Fruit fly (Drosophila melanogaster) whole organism, embryonic: ENCODE measurements around the gene CG31636.

ENCODE experiments used
- ATbp ChIP-seq: fragments of 200-800 bp; sonication (Bioruptor generic); optimal IDR thresholded peaks from 2 replicates; lab custom pipeline; 2017; ENCODE audit warnings: missing biosample characterization, mild to moderate bottlenecking, missing genetic modification characterization, missing genetic modification reagents
- CG10959 ChIP-seq: fragments of 200-800 bp; sonication (Bioruptor generic); IDR thresholded peaks from 2 replicates; pipeline ENCODE4 v1.3.6; 2022; ENCODE audit warnings: missing biosample characterization, missing genetic modification characterization
- CG11456 ChIP-seq: fragments of 200-800 bp; sonication (Bioruptor generic); IDR thresholded peaks from 3 replicates; pipeline ENCODE4 v1.3.6; 2022; ENCODE audit warnings: missing biosample characterization, missing genetic modification characterization
- CG12391 ChIP-seq: fragments of 200-800 bp; sonication (Bioruptor generic); optimal IDR thresholded peaks from 3 replicates; lab custom pipeline; 2018; ENCODE audit warnings: missing biosample characterization, mild to moderate bottlenecking, missing genetic modification characterization, moderate library complexity
- CG13296 ChIP-seq: fragments of 200-800 bp; sonication (Bioruptor generic); optimal IDR thresholded peaks from 3 replicates; lab custom pipeline; 2018; ENCODE audit warnings: missing biosample characterization, mild to moderate bottlenecking, missing genetic modification characterization
- CG13894 ChIP-seq: fragments of 200-800 bp; sonication (Bioruptor generic); optimal IDR thresholded peaks from 3 replicates; lab custom pipeline; 2018; ENCODE audit warnings: missing biosample characterization, mild to moderate bottlenecking, missing genetic modification characterization, moderate library complexity
- CG1603 ChIP-seq: fragments of 200-800 bp; sonication (Bioruptor generic); optimal IDR thresholded peaks from 2 replicates; lab custom pipeline; 2019; ENCODE audit warnings: missing biosample characterization, mild to moderate bottlenecking, missing genetic modification characterization, moderate library complexity
- CG16779 ChIP-seq: fragments of 200-800 bp; sonication (Bioruptor generic); IDR thresholded peaks from 2 replicates; pipeline ENCODE4 v1.3.6; 2022; ENCODE audit warnings: missing biosample characterization, missing genetic modification characterization
- CG17802 ChIP-seq: fragments of 200-800 bp; sonication (Bioruptor generic); optimal IDR thresholded peaks from 2 replicates; lab custom pipeline; 2018; ENCODE audit warnings: missing biosample characterization, mild to moderate bottlenecking, missing genetic modification characterization, moderate library complexity
- CG1792 ChIP-seq: fragments of 200-800 bp; sonication (Bioruptor generic); optimal IDR thresholded peaks from 2 replicates; lab custom pipeline; 2016; ENCODE audit warnings: missing biosample characterization, missing genetic modification characterization
- CG18011 ChIP-seq: fragments of 200-800 bp; sonication (Bioruptor generic); optimal IDR thresholded peaks from 2 replicates; lab custom pipeline; 2017; ENCODE audit warnings: missing biosample characterization, missing genetic modification characterization, mild to moderate bottlenecking, moderate library complexity, missing genotype
- CG2712 ChIP-seq: fragments of 200-800 bp; optimal IDR thresholded peaks from 3 replicates; lab custom pipeline; 2019; ENCODE audit warnings: missing biosample characterization, mild to moderate bottlenecking, missing genetic modification characterization, moderate library complexity
- CG2875 ChIP-seq: fragments of 200-800 bp; sonication (Bioruptor generic); optimal IDR thresholded peaks from 2 replicates; lab custom pipeline; 2017; ENCODE audit warnings: missing biosample characterization, mild to moderate bottlenecking, missing genetic modification characterization, missing genetic modification reagents
- CG31224 ChIP-seq: fragments of 200-800 bp; sonication (Bioruptor generic); IDR thresholded peaks from 2 replicates; pipeline ENCODE4 v1.3.6; 2022; ENCODE audit warnings: missing biosample characterization, missing genetic modification characterization
- CG31388 ChIP-seq: fragments of 200-800 bp; sonication (Bioruptor generic); optimal IDR thresholded peaks from 2 replicates; lab custom pipeline; 2016; ENCODE audit warnings: missing biosample characterization, missing genetic modification characterization
- CG3163 ChIP-seq: fragments of 200-800 bp; sonication (Bioruptor generic); optimal IDR thresholded peaks from 3 replicates; lab custom pipeline; 2016; ENCODE audit warnings: missing biosample characterization, missing genetic modification characterization
- CG3726 ChIP-seq: fragments of 200-800 bp; sonication (Bioruptor generic); IDR thresholded peaks from 3 replicates; pipeline ENCODE4, ENCODE4 v1.3.6; 2022; ENCODE audit warnings: missing biosample characterization, missing genetic modification characterization
- CG4707 ChIP-seq: fragments of 200-800 bp; sonication (Bioruptor generic); optimal IDR thresholded peaks from 2 replicates; lab custom pipeline; 2018; ENCODE audit warnings: missing biosample characterization, mild to moderate bottlenecking, missing genetic modification characterization, moderate library complexity
- CG7271 ChIP-seq: fragments of 200-800 bp; sonication (Bioruptor generic); optimal IDR thresholded peaks from 2 replicates; lab custom pipeline; 2018; ENCODE audit warnings: missing biosample characterization, mild to moderate bottlenecking, missing genetic modification characterization, moderate library complexity
- CG7556 ChIP-seq: fragments of 200-800 bp; sonication (Bioruptor generic); optimal IDR thresholded peaks from 2 replicates; lab custom pipeline; 2017; ENCODE audit warnings: missing biosample characterization, mild to moderate bottlenecking, missing genetic modification characterization
- CG8388 ChIP-seq: fragments of 200-800 bp; sonication (Bioruptor generic); optimal IDR thresholded peaks from 2 replicates; lab custom pipeline; 2019; ENCODE audit warnings: missing biosample characterization, mild to moderate bottlenecking, missing genetic modification characterization, moderate library complexity
- CG8478 ChIP-seq: fragments of >200 bp; optimal IDR thresholded peaks from 2 replicates; lab custom pipeline; 2018
- CG9817 ChIP-seq: fragments of 200-800 bp; sonication (Bioruptor generic); optimal IDR thresholded peaks from 2 replicates; lab custom pipeline; 2018; ENCODE audit warnings: missing biosample characterization, mild to moderate bottlenecking, missing genetic modification characterization, moderate library complexity
- D19B ChIP-seq: fragments of 200-800 bp; sonication (Bioruptor generic); optimal IDR thresholded peaks from 2 replicates; lab custom pipeline; 2017; ENCODE audit warnings: missing biosample characterization, mild to moderate bottlenecking, missing genetic modification characterization
- E2f1 ChIP-seq: fragments of 200-800 bp; sonication (Bioruptor generic); IDR thresholded peaks from 2 replicates; pipeline ENCODE4 v1.3.6; 2022; ENCODE audit warnings: missing biosample characterization, missing genetic modification characterization
- ERR ChIP-seq: fragments of 200-800 bp; sonication (Bioruptor generic); optimal IDR thresholded peaks from 2 replicates; lab custom pipeline; 2016; ENCODE audit warnings: missing biosample characterization, missing genetic modification characterization
- Elba2 ChIP-seq: fragments of 200-800 bp; sonication (Bioruptor generic); optimal IDR thresholded peaks from 3 replicates; lab custom pipeline; 2016; ENCODE audit warnings: missing biosample characterization, missing genetic modification characterization
- Fer3 ChIP-seq: fragments of 200-800 bp; sonication (Bioruptor generic); optimal IDR thresholded peaks from 2 replicates; lab custom pipeline; 2018; ENCODE audit warnings: missing biosample characterization, mild to moderate bottlenecking, missing genetic modification characterization, moderate library complexity
- Lim3 ChIP-seq: fragments of 200-800 bp; sonication (Bioruptor generic); IDR thresholded peaks from 2 replicates; pipeline ENCODE4 v1.3.6; 2022; ENCODE audit warnings: missing biosample characterization, missing genetic modification characterization
- NC2α ChIP-seq: fragments of 200-800 bp; sonication (Bioruptor generic); optimal IDR thresholded peaks from 2 replicates; lab custom pipeline; 2016; ENCODE audit warnings: missing biosample characterization, missing genetic modification characterization
- Oaz ChIP-seq: fragments of 200-800 bp; sonication (Bioruptor generic); IDR thresholded peaks from 2 replicates; pipeline ENCODE4 v1.3.6; 2022; ENCODE audit warnings: missing biosample characterization, missing genetic modification characterization
- Ravus ChIP-seq: fragments of 200-800 bp; sonication (Bioruptor generic); IDR thresholded peaks from 2 replicates; pipeline ENCODE4 v1.3.6; 2022; ENCODE audit warnings: missing biosample characterization, missing genetic modification characterization
- chinmo ChIP-seq: fragments of 200-800 bp; sonication (Bioruptor generic); IDR thresholded peaks from 4 replicates; pipeline ENCODE4 v1.3.6; 2022; ENCODE audit warnings: missing biosample characterization, missing genetic modification characterization; ENCODE audit not compliant: partially characterized antibody
- crol ChIP-seq: fragments of 200-800 bp; sonication (Bioruptor generic); IDR thresholded peaks from 2 replicates; pipeline ENCODE4 v1.3.6; 2022; ENCODE audit warnings: missing biosample characterization, missing genetic modification characterization
- dmrt99B ChIP-seq: fragments of 200-800 bp; sonication (Bioruptor generic); optimal IDR thresholded peaks from 2 replicates; lab custom pipeline; 2018; ENCODE audit warnings: missing biosample characterization, mild to moderate bottlenecking, missing genetic modification characterization, moderate library complexity
- fd96Cb ChIP-seq: fragments of 200-800 bp; sonication (Bioruptor generic); optimal IDR thresholded peaks from 2 replicates; lab custom pipeline; 2018; ENCODE audit warnings: missing biosample characterization, mild to moderate bottlenecking, missing genetic modification characterization, moderate library complexity
- grau ChIP-seq: fragments of 200-800 bp; optimal IDR thresholded peaks from 3 replicates; lab custom pipeline; 2019; ENCODE audit warnings: missing biosample characterization, mild to moderate bottlenecking, missing genetic modification characterization, moderate library complexity
- gsb-n ChIP-seq: fragments of 200-800 bp; sonication (Bioruptor generic); optimal IDR thresholded peaks from 3 replicates; lab custom pipeline; 2018; ENCODE audit warnings: missing biosample characterization, mild to moderate bottlenecking, missing genetic modification characterization
- jumu ChIP-seq: fragments of 200-800 bp; sonication (Bioruptor generic); optimal IDR thresholded peaks from 3 replicates; lab custom pipeline; 2016; ENCODE audit warnings: missing biosample characterization, missing genetic modification characterization
- knrl ChIP-seq: fragments of 200-800 bp; sonication (Bioruptor generic); IDR thresholded peaks from 3 replicates; pipeline ENCODE4 v1.3.6; 2022; ENCODE audit warnings: missing biosample characterization, missing genetic modification characterization; ENCODE audit not compliant: partially characterized antibody
- org-1 ChIP-seq: fragments of 200-800 bp; sonication (Bioruptor generic); optimal IDR thresholded peaks from 2 replicates; lab custom pipeline; 2017; ENCODE audit warnings: missing biosample characterization, missing genetic modification characterization
- pb ChIP-seq: fragments of 200-800 bp; sonication (Bioruptor generic); optimal IDR thresholded peaks from 3 replicates; lab custom pipeline; 2016; ENCODE audit warnings: missing biosample characterization, missing genetic modification characterization
- pum ChIP-seq: fragments of 200-800 bp; sonication (Bioruptor generic); optimal IDR thresholded peaks from 2 replicates; lab custom pipeline; 2016; ENCODE audit warnings: missing biosample characterization, missing genetic modification characterization
- row ChIP-seq: fragments of 200-800 bp; sonication (Bioruptor generic); IDR thresholded peaks from 3 replicates; pipeline ENCODE4 v1.3.6; 2022; ENCODE audit warnings: missing biosample characterization, missing genetic modification characterization
- run ChIP-seq: fragments of 200-800 bp; sonication (Bioruptor generic); optimal IDR thresholded peaks from 3 replicates; lab custom pipeline; 2018; ENCODE audit warnings: missing biosample characterization, mild to moderate bottlenecking, missing genetic modification characterization
- schlank ChIP-seq: fragments of 200-800 bp; sonication (Bioruptor generic); optimal IDR thresholded peaks from 2 replicates; lab custom pipeline; 2018; ENCODE audit warnings: missing biosample characterization, mild to moderate bottlenecking, missing genetic modification characterization
- sim ChIP-seq: fragments of 200-800 bp; sonication (Bioruptor generic); IDR thresholded peaks from 2 replicates; pipeline ENCODE4 v1.3.6; 2022; ENCODE audit warnings: missing biosample characterization, missing genetic modification characterization
- stc ChIP-seq: fragments of 200-800 bp; sonication (Bioruptor generic); IDR thresholded peaks from 2 replicates; pipeline ENCODE4 v1.3.6; 2022; ENCODE audit warnings: missing biosample characterization, missing genetic modification characterization
- stwl ChIP-seq: fragments of 200-800 bp; sonication (Bioruptor generic); optimal IDR thresholded peaks from 3 replicates; lab custom pipeline; 2018; ENCODE audit warnings: missing biosample characterization, mild to moderate bottlenecking, missing genetic modification characterization, moderate library complexity

The CG31636 gene

DNA sequence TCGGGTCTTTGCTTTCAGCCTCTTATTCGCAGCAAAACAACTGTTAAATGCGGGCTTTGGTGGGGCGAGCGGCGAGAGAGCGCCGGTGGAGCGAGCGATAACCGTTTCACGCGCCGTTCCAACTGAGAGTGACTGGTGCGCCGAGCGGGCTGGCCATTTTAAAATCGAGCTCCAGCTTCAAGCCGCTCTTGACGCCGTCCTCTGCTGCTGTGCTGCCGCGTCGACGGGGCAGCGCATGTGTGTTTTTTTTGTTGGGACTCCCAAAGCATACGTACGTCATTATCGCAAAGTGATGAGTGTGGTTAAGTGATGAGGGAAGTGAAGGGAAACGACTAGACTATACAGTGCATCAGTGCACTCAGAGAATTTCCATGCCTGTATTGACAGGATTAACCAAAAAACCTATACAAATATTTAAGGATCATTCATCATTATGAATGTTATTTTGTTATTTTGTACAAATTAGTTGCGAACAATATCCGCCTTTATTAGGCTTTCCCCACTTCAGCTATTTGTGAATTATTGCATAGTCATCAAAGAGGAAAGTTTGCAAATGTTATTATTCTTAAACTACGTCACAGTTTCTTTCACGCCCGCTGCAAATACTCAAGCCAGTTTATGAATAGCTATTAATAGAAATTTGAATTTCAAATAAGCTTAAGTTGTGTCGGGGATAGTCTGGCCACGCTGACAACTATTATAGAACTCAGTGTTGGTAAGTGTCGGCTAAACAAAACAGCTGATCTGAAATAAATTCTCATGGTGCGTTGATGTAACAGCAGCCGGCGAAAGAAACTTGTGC lies 15.5 kb upstream of the CG31636 start, which contains the start of gene Spn27A (continued):
- TF ChIP-seq chinmo (GFP tag; lab: Robert Waterston, UW) (peak; percentile 80; the same call in 3 of the 4 replicates), CG18011 (GFP tag; lab: Kevin White, UChicago) (peak; percentile 16), CG7271 (tag; lab: Kevin White, UChicago) (no peak), sim (GFP tag; lab: Robert Waterston, UW) (peak; percentile 28; the same call in 1 of the 2 replicates), pb (GFP tag; lab: Kevin White, UChicago) (peak; percentile 32), CG1603 (tag; lab: Kevin White, UChicago) (peak; percentile 68), ERR (GFP tag; lab: Kevin White, UChicago) (peak; percentile 19), CG7556 (GFP tag; lab: Kevin White, UChicago) (peak; percentile 68), stc (0 out of 2 replicates have a peak, but pooled peaks have one; percentile 41), gsb-n (peak; percentile 59), fd96Cb (tag; lab: Kevin White, UChicago) (peak; percentile 59), knrl (no peak), CG16779 (GFP tag; lab: Robert Waterston, UW) (no peak), E2f1 (GFP tag; lab: Robert Waterston, UW) (0 out of 2 replicates have a peak, but pooled peaks have one; percentile 34), Oaz (GFP tag; lab: Robert Waterston, UW) (no peak), run (no peak), CG1792 (peak; percentile 47), CG31388 (no peak), D19B (peak; percentile 40), NC2α (GFP tag; lab: Kevin White, UChicago) (peak; percentile 51), stwl (tag; lab: Kevin White, UChicago) (peak; percentile 90), CG8388 (peak; percentile 49), CG2875 (GFP tag; lab: Kevin White, UChicago) (peak; percentile 66), Ravus (GFP tag; lab: Robert Waterston, UW) (no peak), Lim3 (GFP tag; lab: Robert Waterston, UW) (no peak), CG10959 (GFP tag; lab: Robert Waterston, UW) (no peak), CG13894 (tag; lab: Kevin White, UChicago) (peak; percentile 15), CG3726 (GFP tag; lab: Robert Waterston, UW) (no peak; the same call in 2 of the 3 replicates), row (peak; percentile 59; the same call in 2 of the 3 replicates), pum (GFP tag; lab: Kevin White, UChicago) (peak; percentile 41), CG12391 (peak; percentile 72), org-1 (GFP tag; lab: Kevin White, UChicago) (peak; percentile 23), grau (tag; lab: Kevin White, UChicago) (peak; percentile 54), dmrt99B (tag; lab: Kevin White, UChicago) (no peak), CG13296 (peak; percentile 21), schlank (tag; lab: Kevin White, UChicago) (no peak), ATbp (GFP tag; lab: Kevin White, UChicago) (peak; percentile 26), CG4707 (no peak), Fer3 (tag; lab: Kevin White, UChicago) (peak; percentile 38), CG17802 (tag; lab: Kevin White, UChicago) (no peak), CG8478 (lab: Kevin White, UChicago) (no peak), CG9817 (tag; lab: Kevin White, UChicago) (peak; percentile 25), CG3163 (GFP tag; lab: Kevin White, UChicago) (no peak), jumu (GFP tag; lab: Kevin White, UChicago) (peak; percentile 31), CG31224 (GFP tag; lab: Robert Waterston, UW) (no peak), Elba2 (GFP tag; lab: Kevin White, UChicago) (peak; percentile 19), crol (peak; percentile 70), CG2712 (tag; lab: Kevin White, UChicago) (peak; percentile 74), CG11456 (GFP tag; lab: Robert Waterston, UW) (no peak)
